Fruit fly (Drosophila melanogaster): ENCODE measurements around the gene CG15484.

The CG15484 gene

dm6 chr2L:12704418-12704920 lies 3.0 kb downstream of the CG15484 start, which contains the start of the genes CG5776 and spict (continued):
- 0 out of 2 replicates have a peak, but pooled peaks have one; percentile 22 for TF ChIP-seq sim (GFP tag; IDR thresholded peaks at IDR 0.05)
- TF ChIP-seq sisA (GFP tag; IDR thresholded peaks at IDR 0.05) = peak; percentile 30; the same call in 1 of the 2 replicates
- no peak; the same call in 1 of the 2 replicates for TF ChIP-seq ro (GFP tag; IDR thresholded peaks at IDR 0.05)
- TF ChIP-seq phol (tag; optimal IDR thresholded peaks at IDR 0.05) = peak; percentile 82
- peak; percentile 30 for TF ChIP-seq bab2 (GFP tag; optimal IDR thresholded peaks at IDR 0.05)
- no peak for TF ChIP-seq Opbp (GFP tag; IDR thresholded peaks at IDR 0.05; ENCODE audit: partially characterized antibody)
- TF ChIP-seq CG6854 (GFP tag; optimal IDR thresholded peaks at IDR 0.05) = peak; percentile 10
- no peak for TF ChIP-seq TFAM (GFP tag; optimal IDR thresholded peaks at IDR 0.05)
- TF ChIP-seq CG11085 (GFP tag; IDR thresholded peaks at IDR 0.05) = peak; percentile 51
- peak; percentile 45 to 82 for TF ChIP-seq Hr51 (GFP tag; optimal IDR thresholded peaks at IDR 0.05)
- peak; percentile 80 for TF ChIP-seq CG9797 (GFP tag; optimal IDR thresholded peaks at IDR 0.05)
- no peak for TF ChIP-seq Gsc (GFP tag; IDR thresholded peaks at IDR 0.05)
- peak; percentile 36; the same call in 1 of the 2 replicates for TF ChIP-seq HLH3B (GFP tag; IDR thresholded peaks at IDR 0.05)
- no peak for TF ChIP-seq CG3163 (GFP tag; optimal IDR thresholded peaks at IDR 0.05)
- no peak; the same call in 1 of the 2 replicates for TF ChIP-seq tna (GFP tag; IDR thresholded peaks at IDR 0.05; ENCODE audit: partially characterized antibody)
- peak; percentile 69 for TF ChIP-seq CG7839 (tag; optimal IDR thresholded peaks at IDR 0.05)
- TF ChIP-seq CG10979 (tag; optimal IDR thresholded peaks at IDR 0.05) = peak; percentile 51
- TF ChIP-seq Nf-YC (tag; optimal IDR thresholded peaks at IDR 0.05) = peak; percentile 66
- peak; percentile 84 for TF ChIP-seq CG14441 (GFP tag; IDR thresholded peaks at IDR 0.05)
- no peak for TF ChIP-seq btn (GFP tag; optimal IDR thresholded peaks at IDR 0.05)
- no peak for TF ChIP-seq CG13894 (tag; optimal IDR thresholded peaks at IDR 0.05)
- TF ChIP-seq Taf1 (GFP tag; IDR thresholded peaks at IDR 0.05) = no peak
- TF ChIP-seq D19A (tag; optimal IDR thresholded peaks at IDR 0.05) = peak; percentile 45
- no peak for TF ChIP-seq CG4854 (GFP tag; optimal IDR thresholded peaks at IDR 0.05)
- no peak for TF ChIP-seq CG16863 (GFP tag; optimal IDR thresholded peaks at IDR 0.05)
- peak; percentile 92 for TF ChIP-seq slbo (GFP tag; IDR thresholded peaks at IDR 0.05)
- no peak for TF ChIP-seq Side (GFP tag; optimal IDR thresholded peaks at IDR 0.05)
- peak; percentile 46; the same call in 2 of the 4 replicates for TF ChIP-seq Gug (GFP tag; IDR thresholded peaks at IDR 0.05)
- no peak for TF ChIP-seq CTCF (GFP tag; optimal IDR thresholded peaks at IDR 0.05)
- TF ChIP-seq sens (GFP tag) = peak; percentile 79
- TF ChIP-seq peb (GFP tag; IDR thresholded peaks at IDR 0.05) = peak; percentile 44; the same call in 1 of the 2 replicates
- peak; percentile 80 for TF ChIP-seq Lhr (GFP tag; optimal IDR thresholded peaks at IDR 0.05)
- no peak for TF ChIP-seq CG1647 (GFP tag; optimal IDR thresholded peaks at IDR 0.05)
- TF ChIP-seq sr (GFP tag; IDR thresholded peaks at IDR 0.05) = no peak
- TF ChIP-seq CG2199 (GFP tag; IDR thresholded peaks at IDR 0.05) = no peak
- peak; percentile 74; the same call in 1 of the 3 replicates for TF ChIP-seq CG11093 (GFP tag; IDR thresholded peaks at IDR 0.05)
- TF ChIP-seq CG10959 (GFP tag; IDR thresholded peaks at IDR 0.05) = peak; percentile 49
- peak; percentile 52 for TF ChIP-seq CG4617 (GFP tag; optimal IDR thresholded peaks at IDR 0.05; ENCODE audit: borderline replicate concordance)
- peak; percentile 60 for TF ChIP-seq ewg (GFP tag; optimal IDR thresholded peaks at IDR 0.05)
- TF ChIP-seq CG12391 (tag; optimal IDR thresholded peaks at IDR 0.05) = peak; percentile 92
- TF ChIP-seq az2 (GFP tag; optimal IDR thresholded peaks at IDR 0.05) = peak; percentile 23
- TF ChIP-seq eve (GFP tag; optimal IDR thresholded peaks at IDR 0.05) = no peak
- peak; percentile 14 for TF ChIP-seq fd64A (GFP tag; optimal IDR thresholded peaks at IDR 0.05)
- peak; percentile 61 for TF ChIP-seq BEAF-32 (GFP tag; optimal IDR thresholded peaks at IDR 0.05)
- peak; percentile 88 for TF ChIP-seq CG12659 (GFP tag; optimal IDR thresholded peaks at IDR 0.05)
- no peak for TF ChIP-seq Lpt (GFP tag; optimal IDR thresholded peaks at IDR 0.05)
- TF ChIP-seq ap (GFP tag; IDR thresholded peaks at IDR 0.05) = peak; percentile 56; the same call in 1 of the 2 replicates
- peak; percentile 87 for TF ChIP-seq CG11247 (GFP tag; IDR thresholded peaks at IDR 0.05)
- no peak for TF ChIP-seq chinmo (GFP tag; IDR thresholded peaks at IDR 0.05; ENCODE audit: partially characterized antibody)
- no peak for TF ChIP-seq br (optimal IDR thresholded peaks at IDR 0.05)
- TF ChIP-seq sd (tag; optimal IDR thresholded peaks at IDR 0.05) = peak; percentile 81

All from whole organism, embryonic.